Worm (Caenorhabditis elegans) whole organism, mixed stage, embryonic: Measurements from ENCODE around the gene T23F2.5.

Experiments used
- M03D4.4 ChIP-seq: sonication (generic microtip); optimal IDR thresholded peaks from 2 replicates; lab custom pipeline; 2017; ENCODE audit warnings: mild to moderate bottlenecking, missing genetic modification characterization, missing compliant biosample characterization
- blmp-1 ChIP-seq: fragments of 150-350 bp; optimal IDR thresholded peaks from 2 replicates; lab custom pipeline; 2014; ENCODE audit warnings: missing biosample characterization, missing genetic modification characterization
- ceh-39 ChIP-seq: fragments of 150-350 bp; optimal IDR thresholded peaks from 2 replicates; lab custom pipeline; 2014; ENCODE audit warnings: missing biosample characterization, missing genetic modification characterization
- ceh-43 ChIP-seq: fragments of 200-800 bp; sonication (Bioruptor generic); optimal IDR thresholded peaks from 2 replicates; lab custom pipeline; 2018; ENCODE audit warnings: mild to moderate bottlenecking, missing genetic modification characterization, moderate library complexity, missing compliant biosample characterization
- ceh-83 ChIP-seq: fragments of 200-800 bp; sonication (Bioruptor generic); optimal IDR thresholded peaks from 2 replicates; lab custom pipeline; 2018; ENCODE audit warnings: mild to moderate bottlenecking, missing genetic modification characterization, missing compliant biosample characterization
- cnd-1 ChIP-seq: fragments of 200-800 bp; sonication (Bioruptor generic); optimal IDR thresholded peaks from 2 replicates; lab custom pipeline; 2018; ENCODE audit warnings: mild to moderate bottlenecking, missing genetic modification characterization, missing compliant biosample characterization
- drap-1 ChIP-seq: fragments of 200-800 bp; sonication (Bioruptor generic); optimal IDR thresholded peaks from 3 replicates; lab custom pipeline; 2018; ENCODE audit warnings: mild to moderate bottlenecking, missing genetic modification characterization, missing compliant biosample characterization
- elt-1 ChIP-seq: sonication (generic microtip); optimal IDR thresholded peaks from 2 replicates; lab custom pipeline; 2017; ENCODE audit warnings: missing genetic modification characterization, mild to moderate bottlenecking, missing compliant biosample characterization, antibody characterized with exemption, moderate library complexity, borderline replicate concordance; ENCODE audit not compliant: insufficient read depth
- elt-3 ChIP-seq: fragments of 150-350 bp; optimal IDR thresholded peaks from 2 replicates; lab custom pipeline; 2014; ENCODE audit warnings: missing biosample characterization, missing genetic modification characterization
- flh-1 ChIP-seq: fragments of 200-800 bp; sonication (Bioruptor generic); optimal IDR thresholded peaks from 2 replicates; lab custom pipeline; 2018; ENCODE audit warnings: mild to moderate bottlenecking, missing genetic modification characterization, moderate library complexity, missing compliant biosample characterization
- ham-2 ChIP-seq: fragments of 200-800 bp; sonication (Bioruptor generic); optimal IDR thresholded peaks from 2 replicates; lab custom pipeline; 2018; ENCODE audit warnings: mild to moderate bottlenecking, missing genetic modification characterization, missing compliant biosample characterization
- hlh-1 ChIP-seq: fragments of 150-350 bp; optimal IDR thresholded peaks from 2 replicates; lab custom pipeline; 2014; ENCODE audit warnings: missing biosample characterization, missing genetic modification reagents, missing genetic modification characterization
- lin-13 ChIP-seq: fragments of 150-350 bp; optimal IDR thresholded peaks from 2 replicates; lab custom pipeline; 2014; ENCODE audit warnings: missing biosample characterization, missing genetic modification characterization
- lin-32 ChIP-seq: fragments of 200-800 bp; sonication (Bioruptor generic); optimal IDR thresholded peaks from 2 replicates; lab custom pipeline; 2018; ENCODE audit warnings: mild to moderate bottlenecking, missing genetic modification characterization, missing compliant biosample characterization
- lsy-2 ChIP-seq: fragments of 150-350 bp; optimal IDR thresholded peaks from 2 replicates; lab custom pipeline; 2014; ENCODE audit warnings: missing biosample characterization, missing genetic modification characterization
- mab-5 ChIP-seq: fragments of 150-350 bp; optimal IDR thresholded peaks from 2 replicates; lab custom pipeline; 2014; ENCODE audit warnings: missing biosample characterization, missing genetic modification characterization
- mep-1 ChIP-seq: fragments of 150-350 bp; optimal IDR thresholded peaks from 2 replicates; lab custom pipeline; 2017; ENCODE audit warnings: missing biosample characterization, missing genetic modification reagents, missing genetic modification characterization, inconsistent platforms
- mls-2 ChIP-seq: sonication (generic microtip); optimal IDR thresholded peaks from 2 replicates; lab custom pipeline; 2016; ENCODE audit warnings: mild to moderate bottlenecking, missing genetic modification characterization, moderate library complexity, missing compliant biosample characterization
- nhr-12 ChIP-seq: fragments of 150-350 bp; optimal IDR thresholded peaks from 2 replicates; lab custom pipeline; 2014; ENCODE audit warnings: missing biosample characterization, missing genetic modification characterization
- nhr-2 ChIP-seq: fragments of 150-350 bp; optimal IDR thresholded peaks from 2 replicates; lab custom pipeline; 2014; ENCODE audit warnings: missing biosample characterization, missing genetic modification characterization
- nhr-237 ChIP-seq: fragments of 150-350 bp; optimal IDR thresholded peaks from 2 replicates; lab custom pipeline; 2014; ENCODE audit warnings: missing biosample characterization, missing genetic modification characterization
- nhr-28 ChIP-seq: fragments of 150-350 bp; optimal IDR thresholded peaks from 2 replicates; lab custom pipeline; 2014; ENCODE audit warnings: missing biosample characterization, missing genetic modification characterization
- nhr-76 ChIP-seq: sonication (generic microtip); optimal IDR thresholded peaks from 2 replicates; lab custom pipeline; 2017; ENCODE audit warnings: missing biosample characterization, missing genetic modification characterization
- pha-4 ChIP-seq: fragments of 150-350 bp; optimal IDR thresholded peaks from 2 replicates; lab custom pipeline; 2018; ENCODE audit warnings: missing biosample characterization, missing genetic modification reagents, missing genetic modification characterization
- sem-2 ChIP-seq: fragments of 200-800 bp; sonication (Bioruptor generic); optimal IDR thresholded peaks from 2 replicates; lab custom pipeline; 2018; ENCODE audit warnings: mild to moderate bottlenecking, missing genetic modification characterization, missing compliant biosample characterization
- sptf-1 ChIP-seq: sonication (generic microtip); optimal IDR thresholded peaks from 2 replicates; lab custom pipeline; 2017; ENCODE audit warnings: mild to moderate bottlenecking, missing genetic modification characterization, moderate library complexity, missing compliant biosample characterization
- tbx-8 ChIP-seq: fragments of 200-800 bp; sonication (Bioruptor generic); optimal IDR thresholded peaks from 2 replicates; lab custom pipeline; 2018; ENCODE audit warnings: mild to moderate bottlenecking, missing genetic modification characterization, moderate library complexity, missing compliant biosample characterization
- unc-120 ChIP-seq: sonication (generic microtip); optimal IDR thresholded peaks from 2 replicates; lab custom pipeline; 2017; ENCODE audit warnings: missing genetic modification characterization, missing compliant biosample characterization; ENCODE audit not compliant: poor library complexity, severe bottlenecking
- unc-39 ChIP-seq: fragments of 150-350 bp; optimal IDR thresholded peaks from 2 replicates; lab custom pipeline; 2014; ENCODE audit warnings: missing biosample characterization, missing genetic modification characterization
- unc-62 ChIP-seq: fragments of 150-350 bp; optimal IDR thresholded peaks from 2 replicates; lab custom pipeline; 2014; ENCODE audit warnings: missing biosample characterization, missing genetic modification reagents, missing genetic modification characterization
- ztf-11 ChIP-seq: fragments of 150-350 bp; optimal IDR thresholded peaks from 2 replicates; lab custom pipeline; 2014; ENCODE audit warnings: missing biosample characterization, missing genetic modification characterization

T23F2.5 gene

ce11 chrX:5517063-5517462 is at the start of gene T23F2.5:
TSS of gene T23F2.5 (minus strand) at chrX:5517163.
- no peak for TF ChIP-seq ztf-11 (tag; lab: Kevin White, UChicago)
- no peak for TF ChIP-seq hlh-1 (tag; lab: Kevin White, UChicago)
- no peak for TF ChIP-seq mls-2
- TF ChIP-seq elt-3 (tag; lab: Kevin White, UChicago), result no peak
- TF ChIP-seq nhr-12 (tag; lab: Kevin White, UChicago), result no peak
- TF ChIP-seq nhr-237 (tag; lab: Kevin White, UChicago), result no peak
- TF ChIP-seq mab-5 (tag; lab: Kevin White, UChicago), result no peak
- no peak for TF ChIP-seq ceh-83 (GFP tag; lab: Kevin White, UChicago)
- no peak for TF ChIP-seq drap-1
- no peak for TF ChIP-seq tbx-8 (GFP tag; lab: Kevin White, UChicago)
- no peak for TF ChIP-seq pha-4 (tag; lab: Kevin White, UChicago)
- TF ChIP-seq nhr-28 (tag; lab: Kevin White, UChicago), result no peak
- no peak for TF ChIP-seq nhr-76 (tag; lab: Kevin White, UChicago)
- no peak for TF ChIP-seq sptf-1 (tag; lab: Kevin White, UChicago)
- no peak for TF ChIP-seq ceh-43
- TF ChIP-seq unc-120 (tag; lab: Kevin White, UChicago), result no peak

ce11 chrX:5565478-5565877 is 48.5 kb upstream of the T23F2.5 start:
- TF ChIP-seq blmp-1 (tag; lab: Kevin White, UChicago) (no peak), mep-1 (no peak), unc-39 (no peak), lsy-2 (no peak), mab-5 (tag; lab: Kevin White, UChicago) (no peak), M03D4.4 (tag; lab: Kevin White, UChicago) (no peak), ceh-83 (GFP tag; lab: Kevin White, UChicago) (no peak), drap-1 (no peak), unc-120 (tag; lab: Kevin White, UChicago) (no peak), flh-1 (GFP tag; lab: Kevin White, UChicago) (no peak)

ce11 chrX:5557966-5558365 is 41.0 kb upstream of the T23F2.5 start, which contains the start of gene C38C5.1:
TSS of gene C38C5.1 (plus strand) at chrX:5558055.
- no peak for TF ChIP-seq nhr-2 (tag; lab: Kevin White, UChicago)
- no peak for TF ChIP-seq mls-2
- no peak for TF ChIP-seq ceh-43
- TF ChIP-seq tbx-8 (GFP tag; lab: Kevin White, UChicago), result no peak

ce11 chrX:5555055-5555629 is 38.2 kb upstream of the T23F2.5 start:
- TF ChIP-seq unc-120 (tag; lab: Kevin White, UChicago) (no peak), elt-3 (tag; lab: Kevin White, UChicago) (no peak), ztf-11 (tag; lab: Kevin White, UChicago) (no peak), lsy-2 (no peak), flh-1 (GFP tag; lab: Kevin White, UChicago) (no peak), ceh-39 (tag; lab: Kevin White, UChicago) (no peak), lin-32 (GFP tag; lab: Kevin White, UChicago) (no peak), mab-5 (tag; lab: Kevin White, UChicago) (no peak), cnd-1 (no peak), hlh-1 (tag; lab: Kevin White, UChicago) (no peak)

ce11 chrX:5552652-5553051 is 35.7 kb upstream of the T23F2.5 start, which contains the start of gene ifta-1:
TSS of gene ifta-1 (minus strand) at chrX:5552752.
- TF ChIP-seq flh-1 (GFP tag; lab: Kevin White, UChicago) (no peak), sptf-1 (tag; lab: Kevin White, UChicago) (no peak), unc-62 (no peak), M03D4.4 (tag; lab: Kevin White, UChicago) (no peak), drap-1 (no peak), ham-2 (GFP tag; lab: Kevin White, UChicago) (no peak), blmp-1 (tag; lab: Kevin White, UChicago) (no peak)

- no peak for TF ChIP-seq cnd-1
- no peak for TF ChIP-seq nhr-2 (tag; lab: Kevin White, UChicago)
- no peak for TF ChIP-seq sem-2 (GFP tag; lab: Kevin White, UChicago)
- no peak for TF ChIP-seq mls-2
- no peak for TF ChIP-seq elt-1 (tag; lab: Kevin White, UChicago)
- no peak for TF ChIP-seq nhr-28 (tag; lab: Kevin White, UChicago)
- TF ChIP-seq ceh-83 (GFP tag; lab: Kevin White, UChicago), result no peak
- no peak for TF ChIP-seq nhr-12 (tag; lab: Kevin White, UChicago)
- TF ChIP-seq unc-120 (tag; lab: Kevin White, UChicago), result no peak
- no peak for TF ChIP-seq blmp-1 (tag; lab: Kevin White, UChicago)
- no peak for TF ChIP-seq ceh-43
- TF ChIP-seq elt-3 (tag; lab: Kevin White, UChicago), result no peak
- TF ChIP-seq lin-13 (tag; lab: Kevin White, UChicago), result no peak
- TF ChIP-seq mep-1, result no peak
Observed at ce11 chrX:5547828-5548227, 30.9 kb upstream of the T23F2.5 start.
